Fruit fly (Drosophila melanogaster): Measurements from ENCODE around the gene Nuf2.
A peak's percentile ranks its signal among the peaks of the same experiment; 100 is the strongest.

Gene Nuf2

DNA sequence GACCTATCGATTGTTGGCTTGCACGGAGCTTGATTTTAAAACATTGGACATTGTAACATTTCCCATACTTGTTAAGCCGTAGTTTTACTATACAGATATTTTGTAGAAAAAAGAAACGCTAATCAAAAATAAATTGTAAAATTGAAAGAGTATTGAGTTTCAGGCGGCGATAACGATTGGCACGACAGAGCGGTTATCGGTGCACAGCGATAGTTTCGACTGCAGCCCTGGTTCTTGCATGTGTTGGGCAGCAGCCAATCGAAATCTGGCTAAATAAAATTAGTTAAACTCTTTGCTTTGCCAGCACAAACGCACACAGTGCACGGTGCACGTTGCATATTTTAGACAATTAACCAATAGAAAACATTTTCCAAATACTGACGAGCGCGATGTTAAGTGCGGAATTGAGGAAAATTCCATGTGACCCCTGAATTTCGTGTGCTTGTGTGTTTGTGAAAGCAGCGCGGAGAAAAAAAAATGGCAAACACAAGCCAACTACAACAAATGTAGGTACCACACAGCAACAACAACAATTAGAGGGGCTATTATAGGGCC lies 27.8 kb downstream of the Nuf2 start, which contains the start of gene milt (continued):
- no peak for TF ChIP-seq CG18476 (GFP tag; optimal IDR thresholded peaks at IDR 0.05)
- TF ChIP-seq CG14667 (GFP tag; IDR thresholded peaks at IDR 0.05): no peak
- no peak for TF ChIP-seq zfh2 (GFP tag; optimal IDR thresholded peaks at IDR 0.05)
- no peak for TF ChIP-seq HHEX (GFP tag; optimal IDR thresholded peaks at IDR 0.05)
- no peak for TF ChIP-seq onecut (GFP tag; IDR thresholded peaks at IDR 0.05)
- TF ChIP-seq Doc3 (GFP tag; IDR thresholded peaks at IDR 0.05; ENCODE audit: partially characterized antibody): peak; percentile 68; the same call in 2 of the 3 replicates
- TF ChIP-seq CG2129 (GFP tag; IDR thresholded peaks at IDR 0.05; ENCODE audit: partially characterized antibody): peak; percentile 35; the same call in 1 of the 2 replicates
- TF ChIP-seq D19B (GFP tag; optimal IDR thresholded peaks at IDR 0.05): no peak
- no peak for TF ChIP-seq CG9215 (GFP tag; IDR thresholded peaks at IDR 0.05)
- TF ChIP-seq CG10274 (GFP tag; optimal IDR thresholded peaks at IDR 0.05): no peak
- no peak for TF ChIP-seq ind (GFP tag; optimal IDR thresholded peaks at IDR 0.05)
- TF ChIP-seq Sin3A (optimal IDR thresholded peaks at IDR 0.05): peak; percentile 58
- no peak for TF ChIP-seq wek (GFP tag; optimal IDR thresholded peaks at IDR 0.05)
- TF ChIP-seq Xrp1 (GFP tag; IDR thresholded peaks at IDR 0.05): 0 out of 2 replicates have a peak, but pooled peaks have one; percentile 22
- TF ChIP-seq Nf-YA (GFP tag; IDR thresholded peaks at IDR 0.05): no peak
- peak; percentile 63 for TF ChIP-seq Dp (GFP tag; optimal IDR thresholded peaks at IDR 0.05)
- no peak for TF ChIP-seq Abd-B (GFP tag; optimal IDR thresholded peaks at IDR 0.05)
- no peak for TF ChIP-seq danr (GFP tag; IDR thresholded peaks at IDR 0.05)
- no peak for TF ChIP-seq CG11093 (GFP tag; IDR thresholded peaks at IDR 0.05)
- TF ChIP-seq Jarid2 (GFP tag; optimal IDR thresholded peaks at IDR 0.05): no peak
- TF ChIP-seq CG11696 (GFP tag; IDR thresholded peaks at IDR 0.05): no peak
- TF ChIP-seq ap (GFP tag; IDR thresholded peaks at IDR 0.05): no peak
- no peak for TF ChIP-seq CG4730 (GFP tag; IDR thresholded peaks at IDR 0.05)
- no peak for TF ChIP-seq CG18599 (GFP tag; optimal IDR thresholded peaks at IDR 0.05)
- TF ChIP-seq ro (GFP tag; IDR thresholded peaks at IDR 0.05): no peak
- TF ChIP-seq Stat92E (GFP tag; optimal IDR thresholded peaks at IDR 0.05): no peak
- no peak for TF ChIP-seq CG6272 (GFP tag; IDR thresholded peaks at IDR 0.05)
- peak; percentile 0 for TF ChIP-seq CHES-1-like (GFP tag; optimal IDR thresholded peaks at IDR 0.05)
- TF ChIP-seq seq (GFP tag; IDR thresholded peaks at IDR 0.05): no peak
- no peak for TF ChIP-seq CG12071 (GFP tag; optimal IDR thresholded peaks at IDR 0.05)
- no peak for TF ChIP-seq Doc2 (GFP tag; IDR thresholded peaks at IDR 0.05)
- TF ChIP-seq Pdp1 (GFP tag; optimal IDR thresholded peaks at IDR 0.05): no peak
- TF ChIP-seq Side (GFP tag; optimal IDR thresholded peaks at IDR 0.05): no peak
- TF ChIP-seq slp2 (GFP tag; optimal IDR thresholded peaks at IDR 0.05): no peak
- TF ChIP-seq CG7786 (GFP tag; optimal IDR thresholded peaks at IDR 0.05): no peak
- TF ChIP-seq CG3281 (GFP tag; optimal IDR thresholded peaks at IDR 0.05): no peak
- no peak for TF ChIP-seq CG15479 (GFP tag; optimal IDR thresholded peaks at IDR 0.05)
- TF ChIP-seq Sox102F (GFP tag; optimal IDR thresholded peaks at IDR 0.05): no peak
- no peak for TF ChIP-seq jing (GFP tag; optimal IDR thresholded peaks at IDR 0.05)
- TF ChIP-seq TFAM (GFP tag; optimal IDR thresholded peaks at IDR 0.05): no peak
- peak; percentile 88 for TF ChIP-seq mld (GFP tag; IDR thresholded peaks at IDR 0.05; ENCODE audit: partially characterized antibody)
- TF ChIP-seq peb (GFP tag; IDR thresholded peaks at IDR 0.05): no peak
- TF ChIP-seq H15 (GFP tag; IDR thresholded peaks at IDR 0.05): no peak
- TF ChIP-seq fd64A (GFP tag; optimal IDR thresholded peaks at IDR 0.05): no peak
- TF ChIP-seq CG9876 (GFP tag; optimal IDR thresholded peaks at IDR 0.05): no peak
- no peak for TF ChIP-seq CG9932 (GFP tag; IDR thresholded peaks at IDR 0.05)
- peak; percentile 93 for TF ChIP-seq sqz (GFP tag; optimal IDR thresholded peaks at IDR 0.05)
- TF ChIP-seq klu (GFP tag; IDR thresholded peaks at IDR 0.05): no peak
- TF ChIP-seq ERR (GFP tag; optimal IDR thresholded peaks at IDR 0.05): peak; percentile 52
- TF ChIP-seq ham (GFP tag; IDR thresholded peaks at IDR 0.05): no peak
- no peak for TF ChIP-seq Lpt (GFP tag; optimal IDR thresholded peaks at IDR 0.05)
- no peak for TF ChIP-seq Gug (GFP tag; IDR thresholded peaks at IDR 0.05)

Measured in whole organism, embryonic.